Worm (Caenorhabditis elegans): ENCODE results near the gene F58B4.6.

DNA sequence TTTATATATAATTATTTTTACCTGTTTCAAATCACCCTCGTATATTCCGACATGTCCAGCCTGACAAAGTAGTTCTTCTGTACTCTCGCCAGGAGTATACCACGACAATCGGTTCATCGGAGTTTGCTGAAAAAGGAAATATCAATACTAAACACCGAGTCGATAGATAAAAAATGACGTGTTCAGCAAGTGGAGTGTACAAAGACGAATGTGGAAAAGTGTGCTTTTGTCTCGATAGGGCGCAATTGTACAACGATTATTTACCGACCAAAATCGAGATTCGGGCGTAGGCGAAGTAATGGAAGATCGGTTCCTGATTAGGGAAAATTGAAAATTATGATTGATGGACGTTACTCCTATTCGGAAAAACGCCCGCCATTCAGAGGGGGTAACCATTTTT lies 35.7 kb downstream of the F58B4.6 start, which contains the start of gene vps-36:
- no peak for TF ChIP-seq lsy-2 (tag; optimal IDR thresholded peaks at IDR 0.05)
- TF ChIP-seq nhr-12 (tag; optimal IDR thresholded peaks at IDR 0.05), result no peak

All from whole organism, mixed stage, embryonic.